Fruit fly (Drosophila melanogaster) whole organism, pupa: ENCODE data around the gene Rab9D.
A peak's percentile ranks its signal among the peaks of the same experiment; 100 is the strongest.

ENCODE experiments used
- CG10348 ChIP-seq: fragments of 200-800 bp; sonication (Bioruptor generic); IDR thresholded peaks from 2 replicates; pipeline ENCODE4 v1.3.6; 2022; ENCODE audit warnings: missing biosample characterization, missing genetic modification characterization
- CG12605 ChIP-seq: fragments of 200-800 bp; sonication (Bioruptor generic); IDR thresholded peaks from 2 replicates; pipeline ENCODE4 v1.3.6; 2022; ENCODE audit warnings: missing biosample characterization, missing genetic modification characterization
- CG13204 ChIP-seq: fragments of 200-800 bp; sonication (Bioruptor generic); optimal IDR thresholded peaks from 2 replicates; lab custom pipeline; 2018; ENCODE audit warnings: missing biosample characterization, mild to moderate bottlenecking, missing genetic modification characterization, moderate library complexity
- CG14655 ChIP-seq: fragments of 200-800 bp; sonication (Bioruptor generic); optimal IDR thresholded peaks from 3 replicates; lab custom pipeline; 2017; ENCODE audit warnings: mild to moderate bottlenecking, missing biosample characterization, missing genetic modification reagents, missing genetic modification characterization
- CG15710 ChIP-seq: fragments of 200-800 bp; sonication (Bioruptor generic); optimal IDR thresholded peaks from 2 replicates; lab custom pipeline; 2018; ENCODE audit warnings: missing biosample characterization, mild to moderate bottlenecking, missing genetic modification characterization, moderate library complexity
- CG17806 ChIP-seq: fragments of 200-800 bp; sonication (Bioruptor generic); optimal IDR thresholded peaks from 2 replicates; lab custom pipeline; 2018; ENCODE audit warnings: missing biosample characterization, mild to moderate bottlenecking, missing genetic modification characterization, moderate library complexity
- CG32121 ChIP-seq: fragments of 200-800 bp; sonication (Bioruptor generic); IDR thresholded peaks from 2 replicates; pipeline ENCODE4 v1.3.6; 2022; ENCODE audit warnings: missing biosample characterization, missing genetic modification characterization
- CG34367 ChIP-seq: fragments of 200-800 bp; sonication (Bioruptor generic); optimal IDR thresholded peaks from 2 replicates; lab custom pipeline; 2018; ENCODE audit warnings: missing biosample characterization, mild to moderate bottlenecking, missing genetic modification characterization
- CG4496 ChIP-seq: fragments of 200-800 bp; sonication (Bioruptor generic); IDR thresholded peaks from 3 replicates; pipeline ENCODE4 v1.3.6; 2022; ENCODE audit warnings: missing biosample characterization, missing genetic modification characterization
- CG8159 ChIP-seq: fragments of 200-800 bp; sonication (Bioruptor generic); optimal IDR thresholded peaks from 3 replicates; lab custom pipeline; 2018; ENCODE audit warnings: missing biosample characterization, mild to moderate bottlenecking, missing genetic modification characterization, moderate library complexity
- CG8301 ChIP-seq: fragments of 200-800 bp; sonication (Bioruptor generic); optimal IDR thresholded peaks from 2 replicates; lab custom pipeline; 2018; ENCODE audit warnings: missing biosample characterization, mild to moderate bottlenecking, missing genetic modification characterization
- CG9948 ChIP-seq: fragments of 200-800 bp; sonication (Bioruptor generic); optimal IDR thresholded peaks from 2 replicates; lab custom pipeline; 2018; ENCODE audit warnings: missing biosample characterization, mild to moderate bottlenecking, missing genetic modification characterization, moderate library complexity
- D1 ChIP-seq: fragments of 200-800 bp; sonication (Bioruptor generic); optimal IDR thresholded peaks from 2 replicates; lab custom pipeline; 2018; ENCODE audit warnings: missing biosample characterization, mild to moderate bottlenecking, missing genetic modification characterization, moderate library complexity
- EcR ChIP-seq: fragments of 200-800 bp; sonication (Bioruptor generic); optimal IDR thresholded peaks from 3 replicates; lab custom pipeline; 2019; ENCODE audit warnings: missing biosample characterization, missing genetic modification characterization, mild to moderate bottlenecking, moderate library complexity, missing genetic modification reagents
- Ets98B ChIP-seq: fragments of 200-800 bp; sonication (Bioruptor generic); IDR thresholded peaks from 2 replicates; pipeline ENCODE4 v1.3.6; 2022; ENCODE audit warnings: missing biosample characterization, missing genetic modification characterization
- Pif1A ChIP-seq: fragments of 200-800 bp; sonication (Bioruptor generic); optimal IDR thresholded peaks from 3 replicates; lab custom pipeline; 2016; ENCODE audit warnings: missing biosample characterization, missing genetic modification characterization
- Pif1B ChIP-seq: fragments of 200-800 bp; sonication (Bioruptor generic); optimal IDR thresholded peaks from 3 replicates; lab custom pipeline; 2016; ENCODE audit warnings: missing biosample characterization, missing genetic modification characterization
- Snoo ChIP-seq: fragments of 200-800 bp; sonication (Bioruptor generic); optimal IDR thresholded peaks from 3 replicates; lab custom pipeline; 2017; ENCODE audit warnings: missing biosample characterization, mild to moderate bottlenecking, missing genetic modification characterization, inconsistent platforms
- fd96Ca ChIP-seq: fragments of 200-800 bp; sonication (Bioruptor generic); IDR thresholded peaks from 3 replicates; pipeline ENCODE4 v1.3.6; 2022; ENCODE audit warnings: missing biosample characterization, missing genetic modification characterization
- gl ChIP-seq: fragments of 200-800 bp; sonication (Bioruptor generic); optimal IDR thresholded peaks from 2 replicates; lab custom pipeline; 2018; ENCODE audit warnings: missing biosample characterization, mild to moderate bottlenecking, missing genetic modification characterization
- rn ChIP-seq: fragments of 200-800 bp; sonication (Bioruptor generic); IDR thresholded peaks from 2 replicates; pipeline ENCODE4 v1.3.6; 2022; ENCODE audit warnings: missing biosample characterization, missing genetic modification characterization

Gene Rab9D

dm6 chrX:10595813-10596212 lies 6.9 kb downstream of the Rab9D start, which contains the start of the genes Hmr and CG2124:
Hmr (minus strand) TSS chrX:10595855.
CG2124 (plus strand) TSS chrX:10596122.
- TF ChIP-seq CG8159 (tag; lab: Kevin White, UChicago), result no peak
- TF ChIP-seq EcR, result no peak
- TF ChIP-seq Pif1A, result no peak
- no peak for TF ChIP-seq CG9948 (tag; lab: Kevin White, UChicago)
- no peak for TF ChIP-seq fd96Ca (GFP tag; lab: Robert Waterston, UW)
- TF ChIP-seq CG17806 (tag; lab: Kevin White, UChicago), result no peak
- no peak for TF ChIP-seq rn
- TF ChIP-seq D1 (tag; lab: Kevin White, UChicago), result no peak
- no peak for TF ChIP-seq Snoo
- TF ChIP-seq CG15710 (tag; lab: Kevin White, UChicago), result no peak
- TF ChIP-seq CG32121 (GFP tag; lab: Robert Waterston, UW), result no peak
- TF ChIP-seq CG10348 (GFP tag; lab: Robert Waterston, UW), result no peak
- TF ChIP-seq CG14655 (GFP tag; lab: Kevin White, UChicago), result no peak
- no peak for TF ChIP-seq CG8301 (tag; lab: Kevin White, UChicago)
- TF ChIP-seq CG13204 (GFP tag; lab: Kevin White, UChicago), result no peak
- TF ChIP-seq gl (tag; lab: Kevin White, UChicago), result no peak
- no peak for TF ChIP-seq CG4496
- TF ChIP-seq Ets98B (GFP tag; lab: Robert Waterston, UW), result no peak

- TF ChIP-seq CG9948 (tag; lab: Kevin White, UChicago) (no peak), CG14655 (GFP tag; lab: Kevin White, UChicago) (no peak), D1 (tag; lab: Kevin White, UChicago) (no peak), CG10348 (GFP tag; lab: Robert Waterston, UW) (no peak), CG12605 (GFP tag; lab: Robert Waterston, UW) (no peak), CG8301 (tag; lab: Kevin White, UChicago) (no peak), Pif1A (no peak), gl (tag; lab: Kevin White, UChicago) (no peak), CG4496 (no peak), fd96Ca (GFP tag; lab: Robert Waterston, UW) (no peak), CG13204 (GFP tag; lab: Kevin White, UChicago) (no peak), CG32121 (GFP tag; lab: Robert Waterston, UW) (no peak), Snoo (no peak)
- TF ChIP-seq, all 21 proteins: peak for 0
Observed at dm6 chrX:10599318-10599717, 10.4 kb downstream of the Rab9D start.

dm6 chrX:10600254-10600916 lies 11.5 kb downstream of the Rab9D start:
- TF ChIP-seq Ets98B (GFP tag; lab: Robert Waterston, UW), result peak; percentile 41; the same call in 1 of the 2 replicates
- no peak for TF ChIP-seq CG10348 (GFP tag; lab: Robert Waterston, UW)
- no peak for TF ChIP-seq EcR
- TF ChIP-seq gl (tag; lab: Kevin White, UChicago), result no peak
- TF ChIP-seq CG34367 (tag; lab: Kevin White, UChicago), result no peak
- peak; percentile 24; the same call in 2 of the 3 replicates for TF ChIP-seq fd96Ca (GFP tag; lab: Robert Waterston, UW)
- no peak for TF ChIP-seq CG14655 (GFP tag; lab: Kevin White, UChicago)

dm6 chrX:10601479-10601921 lies 12.6 kb downstream of the Rab9D start:
- no peak for TF ChIP-seq fd96Ca (GFP tag; lab: Robert Waterston, UW)
- TF ChIP-seq CG15710 (tag; lab: Kevin White, UChicago), result peak; percentile 25
- no peak for TF ChIP-seq CG12605 (GFP tag; lab: Robert Waterston, UW)
- TF ChIP-seq CG8159 (tag; lab: Kevin White, UChicago), result peak; percentile 43
- peak; percentile 98 for TF ChIP-seq CG13204 (GFP tag; lab: Kevin White, UChicago)
- TF ChIP-seq Ets98B (GFP tag; lab: Robert Waterston, UW), result peak; percentile 7; the same call in 1 of the 2 replicates
- no peak for TF ChIP-seq CG32121 (GFP tag; lab: Robert Waterston, UW)
- TF ChIP-seq CG14655 (GFP tag; lab: Kevin White, UChicago), result no peak

DNA sequence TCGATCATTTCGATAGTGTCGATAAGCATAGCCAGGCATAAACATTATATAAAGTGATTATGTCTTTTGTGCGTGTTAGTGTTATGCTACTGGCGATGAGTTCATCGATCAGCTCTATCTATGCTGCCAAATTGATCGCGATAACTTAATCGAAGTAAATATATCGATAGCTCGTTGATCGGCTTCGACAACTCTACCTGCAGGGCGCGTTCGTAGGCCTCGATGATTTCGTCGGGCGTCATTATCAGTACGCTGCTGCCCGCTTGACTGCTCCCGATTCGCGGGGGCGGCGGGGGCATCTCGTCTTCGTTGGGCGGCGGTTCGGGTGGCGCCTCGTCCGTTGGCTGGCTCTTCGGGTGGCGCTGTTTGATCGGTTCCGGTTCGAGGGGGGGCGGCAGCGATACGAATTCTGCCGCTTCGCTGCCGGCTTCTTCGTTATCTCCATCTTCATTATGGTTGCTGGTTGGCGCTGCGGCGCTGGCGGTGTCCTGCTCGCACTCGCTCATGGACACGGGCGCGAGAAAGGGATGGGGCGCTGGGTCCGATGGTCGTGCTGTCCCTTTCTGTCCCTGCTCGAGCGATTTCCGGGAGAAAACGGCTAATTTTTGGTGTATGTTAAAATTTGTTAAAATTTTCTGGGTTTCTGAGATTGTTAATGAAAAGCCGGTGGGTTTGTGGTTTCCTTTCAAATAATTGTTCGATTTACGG lies 13.3 kb downstream of the Rab9D start, which contains the start of gene CG1628:
CG1628 (minus strand) TSS at position 658 of the 708 bp plus-strand sequence.
- TF ChIP-seq gl (tag; lab: Kevin White, UChicago) (no peak), Ets98B (GFP tag; lab: Robert Waterston, UW) (peak; percentile 36; the same call in 1 of the 2 replicates), CG32121 (GFP tag; lab: Robert Waterston, UW) (no peak), CG9948 (tag; lab: Kevin White, UChicago) (no peak), CG8301 (tag; lab: Kevin White, UChicago) (no peak), CG13204 (GFP tag; lab: Kevin White, UChicago) (peak; percentile 97), EcR (no peak), fd96Ca (GFP tag; lab: Robert Waterston, UW) (0 out of 3 replicates have a peak, but pooled peaks have one; percentile 44), CG10348 (GFP tag; lab: Robert Waterston, UW) (no peak), rn (no peak), CG8159 (tag; lab: Kevin White, UChicago) (no peak), CG14655 (GFP tag; lab: Kevin White, UChicago) (no peak), Pif1B (no peak), CG34367 (tag; lab: Kevin White, UChicago) (no peak), D1 (tag; lab: Kevin White, UChicago) (no peak), Pif1A (no peak), CG15710 (tag; lab: Kevin White, UChicago) (no peak), CG12605 (GFP tag; lab: Robert Waterston, UW) (0 out of 2 replicates have a peak, but pooled peaks have one; percentile 21), CG17806 (tag; lab: Kevin White, UChicago) (no peak), CG4496 (peak; percentile 76), Snoo (no peak)
